Fruit fly (Drosophila melanogaster): ENCODE data around the gene muc.

- TF ChIP-seq N (GFP tag; optimal IDR thresholded peaks at IDR 0.05) (no peak), OdsH (GFP tag; optimal IDR thresholded peaks at IDR 0.05) (no peak), lola (GFP tag; optimal IDR thresholded peaks at IDR 0.05) (no peak), dmrt93B (GFP tag; optimal IDR thresholded peaks at IDR 0.05) (no peak), psq (GFP tag; optimal IDR thresholded peaks at IDR 0.05) (no peak), Abd-B (GFP tag; optimal IDR thresholded peaks at IDR 0.05) (no peak), CG9705 (GFP tag; optimal IDR thresholded peaks at IDR 0.05) (no peak), ey (GFP tag; optimal IDR thresholded peaks at IDR 0.05) (no peak), Hr78 (GFP tag; optimal IDR thresholded peaks at IDR 0.05) (no peak), Mio (GFP tag; optimal IDR thresholded peaks at IDR 0.05) (no peak), br (GFP tag; optimal IDR thresholded peaks at IDR 0.05) (no peak), pan (optimal IDR thresholded peaks at IDR 0.05) (no peak), dsf (GFP tag; optimal IDR thresholded peaks at IDR 0.05; ENCODE audit: borderline replicate concordance) (no peak)
Measured at dm6 chr2L:7401025-7401424, 25.6 kb upstream of the muc start, which contains the start of gene CG5171.
